1 fruit fly cellular context compared by ENCODE assay signal in genomic region chr3R:10520287-10521008, dm6.
TF ChIP-seq lines count a peak whose summit lies in the region.

No protein-coding gene starts in this region.

TF ChIP-seq in whole organism, embryonic, 481 proteins besides CTCF, POLR2A, EP300 and RAD21 (continued from another document and continues in another):
- peak; percentile 43 for TF ChIP-seq bcd (GFP tag; optimal IDR thresholded peaks at IDR 0.05; lab: Kevin White, UChicago)
- TF ChIP-seq CG33213 (GFP tag; optimal IDR thresholded peaks at IDR 0.05; lab: Kevin White, UChicago) = no peak
- TF ChIP-seq CG3838 (GFP tag; optimal IDR thresholded peaks at IDR 0.05; lab: Kevin White, UChicago) = no peak
- TF ChIP-seq CG17186 (GFP tag; optimal IDR thresholded peaks at IDR 0.05; lab: Kevin White, UChicago) = no peak
- no peak for TF ChIP-seq usp (GFP tag; optimal IDR thresholded peaks at IDR 0.05; lab: Kevin White, UChicago)
- peak; percentile 72 for TF ChIP-seq zf30C (GFP tag; optimal IDR thresholded peaks at IDR 0.05; lab: Kevin White, UChicago)
- no peak for TF ChIP-seq oc (tag; optimal IDR thresholded peaks at IDR 0.05; lab: Kevin White, UChicago)
- TF ChIP-seq Oli (tag; optimal IDR thresholded peaks at IDR 0.05; lab: Kevin White, UChicago) = peak; percentile 62
- TF ChIP-seq shn (GFP tag; optimal IDR thresholded peaks at IDR 0.05; lab: Kevin White, UChicago) = no peak
- no peak for TF ChIP-seq BEAF-32 (GFP tag; optimal IDR thresholded peaks at IDR 0.05; lab: Kevin White, UChicago)
- peak; percentile 44 for TF ChIP-seq fd3F (GFP tag; optimal IDR thresholded peaks at IDR 0.05; lab: Kevin White, UChicago)
- no peak for TF ChIP-seq YL-1 (GFP tag; optimal IDR thresholded peaks at IDR 0.05; lab: Kevin White, UChicago)
- TF ChIP-seq corto (GFP tag; optimal IDR thresholded peaks at IDR 0.05; lab: Kevin White, UChicago) = no peak
- no peak for TF ChIP-seq Mad (GFP tag; optimal IDR thresholded peaks at IDR 0.05; lab: Kevin White, UChicago)
- no peak for TF ChIP-seq ap (GFP tag; IDR thresholded peaks at IDR 0.05; lab: Robert Waterston, UW)
- TF ChIP-seq pnt (GFP tag; optimal IDR thresholded peaks at IDR 0.05; lab: Kevin White, UChicago) = no peak
- TF ChIP-seq ATbp (GFP tag; optimal IDR thresholded peaks at IDR 0.05; lab: Kevin White, UChicago) = peak; percentile 35
- TF ChIP-seq CG7745 (tag; optimal IDR thresholded peaks at IDR 0.05; lab: Kevin White, UChicago) = no peak
- TF ChIP-seq bab2 (GFP tag; optimal IDR thresholded peaks at IDR 0.05; lab: Kevin White, UChicago) = no peak
- TF ChIP-seq NfI (GFP tag; optimal IDR thresholded peaks at IDR 0.05; lab: Kevin White, UChicago) = peak; percentile 29
- TF ChIP-seq CG3847 (GFP tag; IDR thresholded peaks at IDR 0.05; lab: Robert Waterston, UW) = peak; percentile 53
- no peak for TF ChIP-seq CG13287 (GFP tag; IDR thresholded peaks at IDR 0.05; lab: Robert Waterston, UW; ENCODE audit: partially characterized antibody)
- no peak for TF ChIP-seq CG8765 (GFP tag; IDR thresholded peaks at IDR 0.05; lab: Robert Waterston, UW)
- TF ChIP-seq Lim3 (GFP tag; IDR thresholded peaks at IDR 0.05; lab: Robert Waterston, UW) = no peak
- no peak for TF ChIP-seq CG1832 (GFP tag; optimal IDR thresholded peaks at IDR 0.05; lab: Kevin White, UChicago)
- TF ChIP-seq eyg (GFP tag; optimal IDR thresholded peaks at IDR 0.05; lab: Kevin White, UChicago) = no peak
- TF ChIP-seq lbe (GFP tag; optimal IDR thresholded peaks at IDR 0.05; lab: Kevin White, UChicago) = no peak
- peak; percentile 39 for TF ChIP-seq grn (GFP tag; optimal IDR thresholded peaks at IDR 0.05; lab: Kevin White, UChicago)
- TF ChIP-seq Taf1 (GFP tag; IDR thresholded peaks at IDR 0.05; lab: Robert Waterston, UW) = no peak
- peak; percentile 55 for TF ChIP-seq cwo (GFP tag; optimal IDR thresholded peaks at IDR 0.05; lab: Kevin White, UChicago)
- no peak for TF ChIP-seq pum (GFP tag; optimal IDR thresholded peaks at IDR 0.05; lab: Kevin White, UChicago)
- no peak for TF ChIP-seq CG14667 (GFP tag; IDR thresholded peaks at IDR 0.05; lab: Robert Waterston, UW)
- peak; percentile 47 for TF ChIP-seq CG1233 (GFP tag; optimal IDR thresholded peaks at IDR 0.05; lab: Kevin White, UChicago)
- peak; percentile 35 for TF ChIP-seq Fer3 (tag; optimal IDR thresholded peaks at IDR 0.05; lab: Kevin White, UChicago)
- TF ChIP-seq Atf6 (GFP tag; IDR thresholded peaks at IDR 0.05; lab: Robert Waterston, UW) = peak; percentile 44; the same call in 1 of the 2 replicates
- peak; percentile 41; the same call in 1 of the 3 replicates for TF ChIP-seq Mrtf (GFP tag; IDR thresholded peaks at IDR 0.05; lab: Robert Waterston, UW)
- TF ChIP-seq Hr78 (GFP tag; optimal IDR thresholded peaks at IDR 0.05; lab: Kevin White, UChicago) = no peak
- TF ChIP-seq sob (GFP tag; IDR thresholded peaks at IDR 0.05; lab: Robert Waterston, UW) = 0 out of 2 replicates have a peak, but pooled peaks have one; percentile 21
- TF ChIP-seq Nf-YB (GFP tag; optimal IDR thresholded peaks at IDR 0.05; lab: Kevin White, UChicago) = peak; percentile 95
- TF ChIP-seq CG3065 (GFP tag; optimal IDR thresholded peaks at IDR 0.05; lab: Kevin White, UChicago) = no peak
- TF ChIP-seq CG1602 (GFP tag; optimal IDR thresholded peaks at IDR 0.05; lab: Kevin White, UChicago) = peak; percentile 7
- no peak for TF ChIP-seq zen (tag; optimal IDR thresholded peaks at IDR 0.05; lab: Kevin White, UChicago)
- TF ChIP-seq ewg (GFP tag; optimal IDR thresholded peaks at IDR 0.05; lab: Kevin White, UChicago) = no peak
- TF ChIP-seq abd-A (tag; optimal IDR thresholded peaks at IDR 0.05; lab: Kevin White, UChicago) = no peak
- TF ChIP-seq gsb-n (tag; optimal IDR thresholded peaks at IDR 0.05; lab: Kevin White, UChicago) = peak; percentile 1
- peak; percentile 48 for TF ChIP-seq CG9817 (tag; optimal IDR thresholded peaks at IDR 0.05; lab: Kevin White, UChicago)
- no peak; the same call in 1 of the 2 replicates for TF ChIP-seq CG9215 (GFP tag; IDR thresholded peaks at IDR 0.05; lab: Robert Waterston, UW)
- 0 out of 2 replicates have a peak, but pooled peaks have one; percentile 22 for TF ChIP-seq klu (GFP tag; IDR thresholded peaks at IDR 0.05; lab: Robert Waterston, UW)
- no peak for TF ChIP-seq prd (optimal IDR thresholded peaks at IDR 0.05; lab: Kevin White, UChicago)
- peak; percentile 65; the same call in 2 of the 3 replicates for TF ChIP-seq prd (GFP tag; IDR thresholded peaks at IDR 0.05; lab: Robert Waterston, UW)
- TF ChIP-seq Xbp1 (GFP tag; optimal IDR thresholded peaks at IDR 0.05; lab: Kevin White, UChicago) = peak; percentile 31
- no peak for TF ChIP-seq ase (GFP tag; IDR thresholded peaks at IDR 0.05; lab: Robert Waterston, UW)
- TF ChIP-seq CG4404 (GFP tag; IDR thresholded peaks at IDR 0.05; lab: Robert Waterston, UW) = no peak
- peak; percentile 42 for TF ChIP-seq CG13775 (GFP tag; optimal IDR thresholded peaks at IDR 0.05; lab: Kevin White, UChicago)
- TF ChIP-seq CG8359 (GFP tag; optimal IDR thresholded peaks at IDR 0.05; lab: Kevin White, UChicago; ENCODE audit: borderline replicate concordance) = peak; percentile 25
- peak; percentile 13 for TF ChIP-seq Chrac-16 (GFP tag; optimal IDR thresholded peaks at IDR 0.05; lab: Kevin White, UChicago)
- no peak for TF ChIP-seq Doc2 (GFP tag; IDR thresholded peaks at IDR 0.05; lab: Robert Waterston, UW)
- no peak for TF ChIP-seq CG13894 (tag; optimal IDR thresholded peaks at IDR 0.05; lab: Kevin White, UChicago)
- peak; percentile 56 for TF ChIP-seq CG8388 (GFP tag; optimal IDR thresholded peaks at IDR 0.05; lab: Kevin White, UChicago)
- TF ChIP-seq dan (GFP tag; IDR thresholded peaks at IDR 0.05; lab: Robert Waterston, UW) = no peak
- TF ChIP-seq dpn (GFP tag; optimal IDR thresholded peaks at IDR 0.05; lab: Kevin White, UChicago) = peak; percentile 13 to 37
- TF ChIP-seq Side (GFP tag; optimal IDR thresholded peaks at IDR 0.05; lab: Kevin White, UChicago) = peak; percentile 12
- TF ChIP-seq CG43689 (GFP tag; IDR thresholded peaks at IDR 0.05; lab: Robert Waterston, UW) = no peak
- peak; percentile 4 for TF ChIP-seq Fer2 (tag; optimal IDR thresholded peaks at IDR 0.05; lab: Kevin White, UChicago)
- TF ChIP-seq CG13123 (GFP tag; optimal IDR thresholded peaks at IDR 0.05; lab: Kevin White, UChicago) = no peak
- no peak for TF ChIP-seq vfl (GFP tag; optimal IDR thresholded peaks at IDR 0.05; lab: Kevin White, UChicago)
- TF ChIP-seq Sox100B (GFP tag; optimal IDR thresholded peaks at IDR 0.05; lab: Kevin White, UChicago) = peak; percentile 51
- no peak for TF ChIP-seq dati (GFP tag; IDR thresholded peaks at IDR 0.05; lab: Robert Waterston, UW)
- peak; percentile 60 for TF ChIP-seq CG15269 (tag; optimal IDR thresholded peaks at IDR 0.05; lab: Kevin White, UChicago)
- TF ChIP-seq CG33557 (GFP tag; optimal IDR thresholded peaks at IDR 0.05; lab: Kevin White, UChicago) = no peak
- TF ChIP-seq Dfd (GFP tag; optimal IDR thresholded peaks at IDR 0.05; lab: Kevin White, UChicago) = no peak
- no peak for TF ChIP-seq HmgZ (tag; optimal IDR thresholded peaks at IDR 0.05; lab: Kevin White, UChicago)
- TF ChIP-seq pita (GFP tag; optimal IDR thresholded peaks at IDR 0.05; lab: Kevin White, UChicago) = no peak
- no peak for TF ChIP-seq D (optimal IDR thresholded peaks at IDR 0.05; lab: Kevin White, UChicago)
- TF ChIP-seq D (GFP tag; optimal IDR thresholded peaks at IDR 0.05; lab: Kevin White, UChicago) = peak; percentile 41
- no peak for TF ChIP-seq CG11456 (GFP tag; IDR thresholded peaks at IDR 0.05; lab: Robert Waterston, UW)
- TF ChIP-seq az2 (GFP tag; optimal IDR thresholded peaks at IDR 0.05; lab: Kevin White, UChicago) = no peak
- no peak for TF ChIP-seq Rfx (GFP tag; IDR thresholded peaks at IDR 0.05; lab: Robert Waterston, UW)
- TF ChIP-seq ham (GFP tag; IDR thresholded peaks at IDR 0.05; lab: Robert Waterston, UW) = no peak
- TF ChIP-seq CG4424 (GFP tag; optimal IDR thresholded peaks at IDR 0.05; lab: Kevin White, UChicago) = peak; percentile 36
- no peak for TF ChIP-seq CG2889 (GFP tag; IDR thresholded peaks at IDR 0.05; lab: Robert Waterston, UW)
- TF ChIP-seq sima (GFP tag; optimal IDR thresholded peaks at IDR 0.05; lab: Kevin White, UChicago) = no peak
- TF ChIP-seq B-H2 (GFP tag; optimal IDR thresholded peaks at IDR 0.05; lab: Kevin White, UChicago) = no peak
- peak; percentile 1 for TF ChIP-seq CG17802 (tag; optimal IDR thresholded peaks at IDR 0.05; lab: Kevin White, UChicago)
- TF ChIP-seq Awh (GFP tag; IDR thresholded peaks at IDR 0.05; lab: Robert Waterston, UW) = no peak
- TF ChIP-seq CG5953 (GFP tag; IDR thresholded peaks at IDR 0.05; lab: Robert Waterston, UW) = no peak
- peak; percentile 52 for TF ChIP-seq CG7556 (GFP tag; optimal IDR thresholded peaks at IDR 0.05; lab: Kevin White, UChicago)
- TF ChIP-seq sc (optimal IDR thresholded peaks at IDR 0.05; lab: Kevin White, UChicago) = no peak
- TF ChIP-seq sc (GFP tag; optimal IDR thresholded peaks at IDR 0.05; lab: Kevin White, UChicago) = no peak
- no peak for TF ChIP-seq CG17612 (GFP tag; IDR thresholded peaks at IDR 0.05; lab: Robert Waterston, UW)
- TF ChIP-seq sens-2 (GFP tag; IDR thresholded peaks at IDR 0.05; lab: Robert Waterston, UW) = no peak
- TF ChIP-seq CG17385 (GFP tag; optimal IDR thresholded peaks at IDR 0.05; lab: Kevin White, UChicago) = peak; percentile 48
- TF ChIP-seq CG10267 (tag; optimal IDR thresholded peaks at IDR 0.05; lab: Kevin White, UChicago) = peak; percentile 37
- TF ChIP-seq mam (GFP tag; optimal IDR thresholded peaks at IDR 0.05; lab: Kevin White, UChicago) = peak; percentile 6
- TF ChIP-seq eve (GFP tag; optimal IDR thresholded peaks at IDR 0.05; lab: Kevin White, UChicago) = peak in 1 of 2 experiments; percentile 17
- no peak for TF ChIP-seq Tbp (GFP tag; optimal IDR thresholded peaks at IDR 0.05; lab: Kevin White, UChicago)
- TF ChIP-seq Doc3 (GFP tag; IDR thresholded peaks at IDR 0.05; lab: Robert Waterston, UW; ENCODE audit: partially characterized antibody) = no peak
- TF ChIP-seq Myb (GFP tag; optimal IDR thresholded peaks at IDR 0.05; lab: Kevin White, UChicago) = no peak
- TF ChIP-seq gce (GFP tag; IDR thresholded peaks at IDR 0.05; lab: Robert Waterston, UW) = no peak
- TF ChIP-seq CG10654 (GFP tag; optimal IDR thresholded peaks at IDR 0.05; lab: Kevin White, UChicago) = peak; percentile 3
- TF ChIP-seq gcm (GFP tag; optimal IDR thresholded peaks at IDR 0.05; lab: Kevin White, UChicago) = no peak
- no peak for TF ChIP-seq Poxn (GFP tag; IDR thresholded peaks at IDR 0.05; lab: Robert Waterston, UW)
- no peak for TF ChIP-seq CG18476 (GFP tag; optimal IDR thresholded peaks at IDR 0.05; lab: Kevin White, UChicago)
- TF ChIP-seq toy (GFP tag; IDR thresholded peaks at IDR 0.05; lab: Robert Waterston, UW) = no peak
- TF ChIP-seq Nf-YC (tag; optimal IDR thresholded peaks at IDR 0.05; lab: Kevin White, UChicago) = peak; percentile 96
- TF ChIP-seq CG42726 (GFP tag; IDR thresholded peaks at IDR 0.05; lab: Robert Waterston, UW; ENCODE audit: partially characterized antibody) = no peak
- TF ChIP-seq cg (GFP tag; optimal IDR thresholded peaks at IDR 0.05; lab: Kevin White, UChicago) = no peak
- TF ChIP-seq CG8924 (tag; optimal IDR thresholded peaks at IDR 0.05; lab: Kevin White, UChicago) = peak; percentile 62
- no peak for TF ChIP-seq CG17912 (GFP tag; optimal IDR thresholded peaks at IDR 0.05; lab: Kevin White, UChicago)
- no peak for TF ChIP-seq al (GFP tag; IDR thresholded peaks at IDR 0.05; lab: Robert Waterston, UW)
- no peak for TF ChIP-seq amos (GFP tag; IDR thresholded peaks at IDR 0.05; lab: Robert Waterston, UW; ENCODE audit: partially characterized antibody)
- TF ChIP-seq sisA (GFP tag; IDR thresholded peaks at IDR 0.05; lab: Robert Waterston, UW) = no peak
- TF ChIP-seq D19A (tag; optimal IDR thresholded peaks at IDR 0.05; lab: Kevin White, UChicago) = peak; percentile 53
- TF ChIP-seq CG10979 (tag; optimal IDR thresholded peaks at IDR 0.05; lab: Kevin White, UChicago) = peak; percentile 57
- TF ChIP-seq H15 (GFP tag; IDR thresholded peaks at IDR 0.05; lab: Robert Waterston, UW) = no peak
- no peak for TF ChIP-seq CG12219 (GFP tag; optimal IDR thresholded peaks at IDR 0.05; lab: Kevin White, UChicago)
- peak; percentile 52 for TF ChIP-seq CG17829 (tag; optimal IDR thresholded peaks at IDR 0.05; lab: Kevin White, UChicago)
- no peak for TF ChIP-seq Bgb (GFP tag; IDR thresholded peaks at IDR 0.05; lab: Robert Waterston, UW; ENCODE audit: partially characterized antibody)
- TF ChIP-seq insv (GFP tag; optimal IDR thresholded peaks at IDR 0.05; lab: Kevin White, UChicago) = no peak
- TF ChIP-seq HLH4C (GFP tag; IDR thresholded peaks at IDR 0.05; lab: Robert Waterston, UW; ENCODE audit: partially characterized antibody) = no peak
- no peak for TF ChIP-seq Sry-β (GFP tag; optimal IDR thresholded peaks at IDR 0.05; lab: Kevin White, UChicago)
- TF ChIP-seq Gug (GFP tag; IDR thresholded peaks at IDR 0.05; lab: Robert Waterston, UW) = no peak
- no peak for TF ChIP-seq chn (GFP tag; optimal IDR thresholded peaks at IDR 0.05; lab: Kevin White, UChicago)
- peak; percentile 16 for TF ChIP-seq kay (GFP tag; optimal IDR thresholded peaks at IDR 0.05; lab: Kevin White, UChicago)
- peak; percentile 21 for TF ChIP-seq Hsf (GFP tag; optimal IDR thresholded peaks at IDR 0.05; lab: Kevin White, UChicago)
- peak; percentile 79 for TF ChIP-seq gem (tag; optimal IDR thresholded peaks at IDR 0.05; lab: Kevin White, UChicago)
- TF ChIP-seq cas (GFP tag; IDR thresholded peaks at IDR 0.05; lab: Robert Waterston, UW) = no peak
- TF ChIP-seq CG4282 (GFP tag; optimal IDR thresholded peaks at IDR 0.05; lab: Kevin White, UChicago) = no peak
- peak; percentile 68 for TF ChIP-seq nmo (GFP tag; optimal IDR thresholded peaks at IDR 0.05; lab: Kevin White, UChicago)
- no peak for TF ChIP-seq CG10366 (GFP tag; IDR thresholded peaks at IDR 0.05; lab: Robert Waterston, UW)
- no peak for TF ChIP-seq Hmx (GFP tag; optimal IDR thresholded peaks at IDR 0.05; lab: Kevin White, UChicago)
- TF ChIP-seq CG6683 (GFP tag; optimal IDR thresholded peaks at IDR 0.05; lab: Kevin White, UChicago) = peak; percentile 4
- TF ChIP-seq CG18262 (tag; optimal IDR thresholded peaks at IDR 0.05; lab: Kevin White, UChicago) = peak; percentile 69
- TF ChIP-seq ftz-f1 (GFP tag; optimal IDR thresholded peaks at IDR 0.05; lab: Kevin White, UChicago) = no peak
- peak; percentile 75 for TF ChIP-seq CG11504 (tag; optimal IDR thresholded peaks at IDR 0.05; lab: Kevin White, UChicago)
- TF ChIP-seq CG7987 (GFP tag; optimal IDR thresholded peaks at IDR 0.05; lab: Kevin White, UChicago) = no peak
- no peak for TF ChIP-seq stwl (tag; optimal IDR thresholded peaks at IDR 0.05; lab: Kevin White, UChicago)
